Worm (Caenorhabditis elegans): ENCODE data around the gene col-14.

DNA sequence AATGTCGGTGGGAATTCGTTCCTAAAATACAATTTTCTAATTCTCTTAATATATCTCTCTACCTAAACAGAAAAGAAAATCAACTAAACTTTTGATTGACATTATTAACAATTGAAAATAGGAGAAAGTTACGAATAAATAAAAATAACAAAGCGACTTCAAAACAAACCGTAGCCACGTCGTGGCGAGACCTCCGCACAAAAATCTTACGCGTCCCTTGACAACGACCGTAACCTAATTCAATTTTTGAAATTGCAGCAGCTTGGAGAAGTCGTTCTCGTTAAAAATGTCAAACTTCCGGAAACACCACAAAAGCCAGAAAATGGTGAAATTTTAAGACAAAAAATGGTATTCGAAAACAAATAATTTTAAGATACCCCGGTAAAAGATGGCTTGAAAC lies 11.1 kb downstream of the col-14 start:
- no peak for TF ChIP-seq tbx-2 (tag; optimal IDR thresholded peaks at IDR 0.05)
- no peak for TF ChIP-seq nhr-237 (tag; optimal IDR thresholded peaks at IDR 0.05)
- no peak for TF ChIP-seq skn-1 (tag; optimal IDR thresholded peaks at IDR 0.05)
- TF ChIP-seq sox-4 (tag; optimal IDR thresholded peaks at IDR 0.05): no peak
- TF ChIP-seq rnt-1 (tag; optimal IDR thresholded peaks at IDR 0.05): no peak
- TF ChIP-seq aly-2 (tag; optimal IDR thresholded peaks at IDR 0.05): no peak
- TF ChIP-seq lir-3 (tag; optimal IDR thresholded peaks at IDR 0.05; ENCODE audit: poor library complexity): no peak
- TF ChIP-seq hlh-4 (tag; optimal IDR thresholded peaks at IDR 0.05): no peak
- TF ChIP-seq ama-1 (optimal IDR thresholded peaks at IDR 0.05): no peak
- TF ChIP-seq sup-37 (GFP tag; optimal IDR thresholded peaks at IDR 0.05): no peak
- no peak for TF ChIP-seq lin-14 (GFP tag; optimal IDR thresholded peaks at IDR 0.05)
- TF ChIP-seq elt-2 (tag; optimal IDR thresholded peaks at IDR 0.05): no peak
- TF ChIP-seq lin-13 (GFP tag; optimal IDR thresholded peaks at IDR 0.05): no peak
- TF ChIP-seq ztf-11 (tag; optimal IDR thresholded peaks at IDR 0.05): no peak
